Fruit fly (Drosophila melanogaster): Measurements from ENCODE around the gene Recs1.

Gene Recs1

DNA sequence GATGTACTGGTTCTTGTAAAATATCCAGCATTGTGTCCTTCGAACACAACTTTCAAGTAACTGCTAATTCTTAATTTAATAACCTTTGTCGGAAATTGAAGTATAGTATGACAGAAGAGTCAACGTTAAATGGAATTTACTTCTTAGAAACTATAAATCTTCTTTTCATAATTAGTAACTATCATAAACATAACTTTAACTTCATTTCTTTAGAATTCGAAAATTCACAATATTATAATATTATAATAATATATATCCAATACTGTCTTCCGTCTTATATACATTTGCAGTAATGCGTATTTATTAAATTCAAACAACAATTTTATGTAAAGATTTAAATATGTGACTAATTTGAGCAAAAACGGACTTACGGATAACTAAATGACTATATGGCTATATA lies at the start of gene Recs1:
Recs1 (minus strand) TSS at position 101 of the 400 bp plus-strand sequence.
- no peak for TF ChIP-seq CTCF (optimal IDR thresholded peaks at IDR 0.05)
- TF ChIP-seq CG8478 (optimal IDR thresholded peaks at IDR 0.05), result no peak

dm6 chr3R:14162176-14162759 lies 8.6 kb upstream of the Recs1 start, which contains the start of gene CG3199:
TSS of gene CG3199 (plus strand) at chr3R:14162709.
- TF ChIP-seq CG8478 (optimal IDR thresholded peaks at IDR 0.05) (no peak), CTCF (optimal IDR thresholded peaks at IDR 0.05) (no peak)

DNA sequence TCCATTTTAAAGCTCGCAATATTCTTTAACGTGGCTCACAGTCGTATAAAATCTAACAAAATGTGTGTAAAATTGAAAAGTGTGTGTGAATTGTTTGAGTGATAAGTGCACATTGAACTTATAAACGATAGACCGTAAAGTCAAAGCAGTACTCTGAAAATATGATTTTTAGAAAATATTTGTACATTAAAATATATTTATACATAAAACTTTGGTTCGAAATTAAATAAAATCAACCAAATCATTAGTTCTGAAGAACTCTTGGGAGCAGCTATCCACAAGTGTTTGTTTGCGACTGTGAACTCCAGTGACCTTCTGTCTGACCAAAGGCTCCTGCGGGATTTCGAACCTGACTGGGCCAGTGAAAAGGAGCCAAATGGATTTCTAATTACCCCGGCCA lies 6.5 kb upstream of the Recs1 start, which contains the start of gene CG31327:
CG31327 (minus strand) TSS at position 101 of the 400 bp plus-strand sequence.
- TF ChIP-seq CTCF (optimal IDR thresholded peaks at IDR 0.05), result no peak
- no peak for TF ChIP-seq CG8478 (optimal IDR thresholded peaks at IDR 0.05)

- TF ChIP-seq CG8478 (optimal IDR thresholded peaks at IDR 0.05), result no peak
- TF ChIP-seq CTCF (optimal IDR thresholded peaks at IDR 0.05), result no peak
These were observed 3.7 kb upstream of the Recs1 start, which contains the start of gene CG31533 for dm6 chr3R:14157331-14157730. TSS of gene CG31533 (minus strand) at chr3R:14157431.

- TF ChIP-seq CTCF (optimal IDR thresholded peaks at IDR 0.05), result no peak
- no peak for TF ChIP-seq CG8478 (optimal IDR thresholded peaks at IDR 0.05)
These were observed 712 bp upstream of the Recs1 start, which contains the start of gene CG44215 for dm6 chr3R:14154341-14154740. TSS of gene CG44215 (minus strand) at chr3R:14154441.

dm6 chr3R:14152550-14152949 lies 1.1 kb downstream of the Recs1 start, which contains the start of gene CG42500:
TSS of gene CG42500 (minus strand) at chr3R:14152650.
- TF ChIP-seq CTCF (optimal IDR thresholded peaks at IDR 0.05) (no peak), CG8478 (optimal IDR thresholded peaks at IDR 0.05) (no peak)

dm6 chr3R:14151840-14152239 lies 1.8 kb downstream of the Recs1 start, which contains the start of gene CG14355:
TSS of gene CG14355 (minus strand) at chr3R:14151940.
- TF ChIP-seq CG8478 (optimal IDR thresholded peaks at IDR 0.05), result no peak
- TF ChIP-seq CTCF (optimal IDR thresholded peaks at IDR 0.05), result no peak

DNA sequence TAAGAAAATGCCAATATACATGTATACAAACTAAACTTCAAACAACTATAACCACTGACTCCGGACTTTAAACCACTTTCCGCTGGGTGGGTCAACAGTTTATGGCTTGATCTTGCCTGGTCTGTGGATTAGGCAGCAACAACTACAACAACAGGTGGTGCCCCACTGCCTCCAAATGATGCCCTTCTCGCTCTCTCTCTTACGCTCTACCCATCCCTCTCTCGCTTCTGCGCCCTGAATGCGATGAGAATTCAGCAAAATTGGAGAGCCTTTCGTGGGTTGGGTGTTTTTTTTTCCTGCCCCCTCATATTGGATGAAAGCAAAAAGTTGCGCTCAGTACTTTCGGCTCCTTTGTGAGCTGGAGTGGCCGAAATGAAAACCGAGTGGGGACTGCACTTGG lies 12.7 kb downstream of the Recs1 start:
- TF ChIP-seq CG8478 (optimal IDR thresholded peaks at IDR 0.05) (no peak), CTCF (optimal IDR thresholded peaks at IDR 0.05) (no peak)

DNA sequence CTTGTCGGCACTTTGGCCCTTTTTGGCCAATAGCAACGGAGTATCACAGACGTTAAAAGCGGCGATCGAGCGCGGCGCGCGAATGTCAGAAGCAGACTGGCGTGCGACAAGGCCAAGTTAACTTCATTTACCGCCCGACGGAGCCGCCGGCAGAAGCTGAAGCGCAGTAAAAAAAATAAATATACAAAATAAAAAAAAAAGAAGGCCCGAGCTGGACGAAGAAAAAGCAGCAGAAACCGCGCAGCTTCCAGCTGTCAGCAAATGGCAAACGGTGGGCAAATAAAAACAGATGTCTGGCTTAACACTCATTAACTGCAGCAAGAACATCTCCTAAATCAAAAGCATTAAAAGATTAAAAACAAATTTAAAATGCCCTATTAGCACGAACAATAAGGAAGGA lies 21.7 kb downstream of the Recs1 start, which contains the start of gene CG14356:
CG14356 (minus strand) TSS at position 101 of the 400 bp plus-strand sequence.
- TF ChIP-seq CTCF (optimal IDR thresholded peaks at IDR 0.05) (no peak), CG8478 (optimal IDR thresholded peaks at IDR 0.05) (no peak)

dm6 chr3R:14125479-14126121 lies 28.0 kb downstream of the Recs1 start, which contains the start of the genes 140up and Polr2B:
TSS of gene 140up (minus strand) at chr3R:14125548.
TSS of gene Polr2B (plus strand) at chr3R:14125791.
- no peak for TF ChIP-seq CG8478 (optimal IDR thresholded peaks at IDR 0.05)
- TF ChIP-seq CTCF (optimal IDR thresholded peaks at IDR 0.05), result no peak

- TF ChIP-seq CG8478 (optimal IDR thresholded peaks at IDR 0.05) (no peak), CTCF (optimal IDR thresholded peaks at IDR 0.05) (no peak)
These were observed 31.2 kb downstream of the Recs1 start, which contains the start of the genes Abi and twf for dm6 chr3R:14122347-14122812. TSS of gene Abi (minus strand) at chr3R:14122420. TSS of gene twf (plus strand) at chr3R:14122654.

dm6 chr3R:14118350-14118749 lies 35.3 kb downstream of the Recs1 start, which contains the start of gene Kif19A:
TSS of gene Kif19A (minus strand) at chr3R:14118450.
- no peak for TF ChIP-seq CTCF (optimal IDR thresholded peaks at IDR 0.05)
- no peak for TF ChIP-seq CG8478 (optimal IDR thresholded peaks at IDR 0.05)

DNA sequence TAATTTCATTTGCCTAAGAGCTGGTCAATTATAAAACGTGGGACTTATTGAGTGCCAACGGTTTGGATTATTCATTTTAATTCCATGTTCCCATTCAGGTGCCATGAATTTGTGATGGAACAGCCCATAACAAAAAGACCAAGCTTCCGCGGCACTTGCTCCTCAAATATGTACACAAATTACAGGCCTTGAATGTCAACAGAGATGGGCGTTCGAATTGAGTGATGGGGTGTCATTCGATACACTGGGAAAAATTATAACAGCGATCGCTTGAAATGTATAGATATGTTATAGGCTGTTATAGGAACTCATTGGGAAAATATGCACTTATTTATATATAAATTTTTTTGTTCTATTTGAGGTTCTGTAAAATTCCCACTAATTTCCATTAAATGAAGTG lies 37.5 kb downstream of the Recs1 start:
- TF ChIP-seq CTCF (optimal IDR thresholded peaks at IDR 0.05), result no peak
- TF ChIP-seq CG8478 (optimal IDR thresholded peaks at IDR 0.05), result no peak

dm6 chr3R:14112066-14112465 lies 41.6 kb downstream of the Recs1 start, which contains the start of gene CG14357:
TSS of gene CG14357 (minus strand) at chr3R:14112166.
- TF ChIP-seq CG8478 (optimal IDR thresholded peaks at IDR 0.05) (no peak), CTCF (optimal IDR thresholded peaks at IDR 0.05) (no peak)

DNA sequence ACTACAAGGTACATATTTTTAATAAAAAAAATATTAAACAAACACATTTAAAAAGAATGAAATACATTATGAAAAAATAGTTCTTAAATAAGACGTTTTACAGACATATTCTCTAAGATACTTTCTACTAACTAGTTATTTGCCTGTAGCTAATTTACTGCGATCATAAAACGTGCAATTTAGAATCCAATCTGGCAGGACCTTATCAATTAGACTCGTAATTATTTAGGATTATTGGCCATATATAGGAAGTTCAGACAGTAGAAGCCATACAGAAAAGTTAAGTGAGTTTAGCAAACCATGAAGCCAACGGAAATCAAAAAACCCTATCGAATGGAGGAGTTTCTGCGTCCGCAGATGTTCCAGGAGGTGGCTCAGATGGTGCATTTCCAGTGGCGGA lies 44.5 kb downstream of the Recs1 start, which contains the start of gene Or88a:
Or88a (plus strand) TSS at position 301 of the 400 bp plus-strand sequence.
- TF ChIP-seq CTCF (optimal IDR thresholded peaks at IDR 0.05) (no peak), CG8478 (optimal IDR thresholded peaks at IDR 0.05) (no peak)
